Worm (Caenorhabditis elegans): ENCODE data around the gene Y75B12B.10.

DNA sequence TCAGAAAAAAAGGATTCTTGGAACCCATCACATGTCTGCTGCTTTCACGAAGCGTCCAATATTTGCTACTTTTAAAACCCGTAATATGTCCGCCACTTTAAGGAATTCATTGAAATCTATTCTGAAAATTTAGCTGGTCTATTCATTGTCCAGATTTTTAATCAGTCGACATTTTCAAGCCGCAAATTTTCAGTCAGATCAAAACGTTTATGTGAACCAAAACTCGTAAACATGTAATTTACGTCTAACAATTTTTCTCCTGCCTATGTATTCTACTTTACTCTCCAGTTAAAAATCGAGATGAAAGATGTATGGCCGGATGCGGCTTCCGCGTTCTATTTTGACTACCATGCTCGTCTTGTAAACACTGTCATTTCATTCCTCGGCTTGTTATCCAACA lies 1.9 kb upstream of the Y75B12B.10 start, which contains the start of gene srw-1:
- TF ChIP-seq snpc-4 (tag; optimal IDR thresholded peaks at IDR 0.05) (no peak), elt-3 (tag; optimal IDR thresholded peaks at IDR 0.05) (no peak), elt-1 (tag; optimal IDR thresholded peaks at IDR 0.05; ENCODE audit: borderline replicate concordance, insufficient read depth) (no peak)
